Worm (Caenorhabditis elegans) whole organism, L1 larva: ENCODE measurements around the gene C18H2.5.
A peak's percentile ranks its signal among the peaks of the same experiment; 100 is the strongest.

Experiments
- C04F5.9 ChIP-seq: sonication (generic microtip); optimal IDR thresholded peaks from 2 replicates; lab custom pipeline; 2016; ENCODE audit warnings: missing genetic modification characterization, missing compliant biosample characterization
- C16A3.4 ChIP-seq: fragments of 150-350 bp; optimal IDR thresholded peaks from 2 replicates; lab custom pipeline; 2014; ENCODE audit warnings: missing biosample characterization, missing genetic modification characterization
- C34B4.2 ChIP-seq: sonication (generic microtip); optimal IDR thresholded peaks from 2 replicates; lab custom pipeline; 2017; ENCODE audit warnings: mild to moderate bottlenecking, missing genetic modification characterization, missing compliant biosample characterization
- F16B12.6 ChIP-seq: fragments of 150-350 bp; optimal IDR thresholded peaks from 2 replicates; lab custom pipeline; 2014; ENCODE audit warnings: missing biosample characterization, missing genetic modification characterization
- Y116A8C.19 ChIP-seq: sonication (generic microtip); optimal IDR thresholded peaks from 2 replicates; lab custom pipeline; 2016; ENCODE audit warnings: missing compliant biosample characterization, missing genetic modification characterization, borderline replicate concordance
- aha-1 ChIP-seq: fragments of 150-350 bp; optimal IDR thresholded peaks from 2 replicates; lab custom pipeline; 2014; ENCODE audit warnings: missing biosample characterization, missing genetic modification characterization
- alr-1 ChIP-seq: fragments of 200-800 bp; sonication (Bioruptor generic); optimal IDR thresholded peaks from 2 replicates; lab custom pipeline; 2018; ENCODE audit warnings: borderline replicate concordance, mild to moderate bottlenecking, missing genetic modification characterization, missing compliant biosample characterization
- aly-2 ChIP-seq: fragments of 150-350 bp; optimal IDR thresholded peaks from 2 replicates; lab custom pipeline; 2014; ENCODE audit warnings: missing biosample characterization, missing genetic modification characterization
- ama-1 ChIP-seq: fragments of 150-350 bp; optimal IDR thresholded peaks from 2 replicates; lab custom pipeline; 2014
- blmp-1 ChIP-seq: fragments of 150-350 bp; optimal IDR thresholded peaks from 2 replicates; lab custom pipeline; 2014; ENCODE audit warnings: missing biosample characterization, missing genetic modification characterization
- ceh-82 ChIP-seq, 3 experiments: fragments of 150-350 bp in 1 of 3; sonication (generic microtip) in 2 of 3; optimal IDR thresholded peaks; 2 replicates each; lab custom pipeline; 2014 to 2017; ENCODE audit warnings: missing biosample characterization in 3 of 3, missing genetic modification characterization in 3 of 3
- dpl-1 ChIP-seq, 3 experiments: fragments of 150-350 bp in 2 of 3; sonication (generic microtip) in 1 of 3; optimal IDR thresholded peaks; 2 replicates each; lab custom pipeline; 2014 to 2017; ENCODE audit warnings: missing biosample characterization in 3 of 3, missing genetic modification characterization in 3 of 3, missing genetic modification reagents in 3 of 3
- dsc-1 ChIP-seq: sonication (generic microtip); optimal IDR thresholded peaks from 2 replicates; lab custom pipeline; 2016; ENCODE audit warnings: mild to moderate bottlenecking, missing genetic modification characterization, missing compliant biosample characterization
- efl-1 ChIP-seq, 4 experiments: fragments of 150-350 bp; optimal IDR thresholded peaks in 3 of 4; peaks in 1 of 4; 1 replicate in 1 of 4; 2 replicates in 3 of 4; lab custom pipeline; 2014; ENCODE audit warnings: missing biosample characterization in 2 of 4, missing genetic modification characterization in 2 of 4, missing genetic modification reagents in 2 of 4
- egl-27 ChIP-seq, 2 experiments: fragments of 150-350 bp in 1 of 2; sonication (generic microtip); optimal IDR thresholded peaks; 3 replicates each; lab custom pipeline; 2017 to 2018; ENCODE audit warnings: missing biosample characterization in 2 of 2, missing genetic modification characterization in 2 of 2, missing genetic modification reagents in 2 of 2
- elt-2 ChIP-seq: sonication (generic microtip); optimal IDR thresholded peaks from 2 replicates; lab custom pipeline; 2016; ENCODE audit warnings: missing genetic modification characterization, mild to moderate bottlenecking, inconsistent platforms, missing compliant biosample characterization, missing genetic modification reagents
- fkh-10 ChIP-seq: sonication (generic microtip); optimal IDR thresholded peaks from 2 replicates; lab custom pipeline; 2017; ENCODE audit warnings: missing biosample characterization, missing genetic modification reagents, missing genetic modification characterization
- fkh-4 ChIP-seq: sonication (generic microtip); optimal IDR thresholded peaks from 2 replicates; lab custom pipeline; 2016; ENCODE audit warnings: missing compliant biosample characterization, missing genetic modification characterization, borderline replicate concordance
- fkh-8 ChIP-seq: sonication (generic microtip); optimal IDR thresholded peaks from 2 replicates; lab custom pipeline; 2016; ENCODE audit warnings: mild to moderate bottlenecking, missing genetic modification characterization, missing compliant biosample characterization
- fos-1 ChIP-seq: fragments of 150-350 bp; optimal IDR thresholded peaks from 2 replicates; lab custom pipeline; 2014; ENCODE audit warnings: missing biosample characterization, missing genetic modification characterization
- hlh-17 ChIP-seq: fragments of 200-800 bp; sonication (Bioruptor generic); optimal IDR thresholded peaks from 2 replicates; lab custom pipeline; 2018; ENCODE audit warnings: missing genetic modification characterization, mild to moderate bottlenecking, missing compliant biosample characterization, moderate library complexity, borderline replicate concordance
- hpl-2 ChIP-seq: fragments of 150-350 bp; optimal IDR thresholded peaks from 2 replicates; lab custom pipeline; 2014; ENCODE audit warnings: missing biosample characterization, missing genetic modification reagents, missing genetic modification characterization
- irx-1 ChIP-seq: sonication (generic microtip); optimal IDR thresholded peaks from 2 replicates; lab custom pipeline; 2016; ENCODE audit warnings: missing genetic modification characterization, missing compliant biosample characterization
- lin-14 ChIP-seq: fragments of 200-800 bp; sonication (Bioruptor generic); optimal IDR thresholded peaks from 2 replicates; lab custom pipeline; 2018; ENCODE audit warnings: mild to moderate bottlenecking, missing genetic modification characterization, moderate library complexity, missing compliant biosample characterization
- lin-15B ChIP-seq: fragments of 150-350 bp; sonication (generic microtip); optimal IDR thresholded peaks from 3 replicates; lab custom pipeline; 2014; ENCODE audit warnings: missing biosample characterization, missing genetic modification characterization
- lin-35 ChIP-seq, 2 experiments: fragments of 150-350 bp; optimal IDR thresholded peaks; 2 replicates each; lab custom pipeline; 2014; ENCODE audit warnings: missing biosample characterization in 2 of 2, missing genetic modification characterization in 2 of 2, missing genetic modification reagents in 2 of 2
- lin-39 ChIP-seq: fragments of 150-350 bp; optimal IDR thresholded peaks from 2 replicates; lab custom pipeline; 2014; ENCODE audit warnings: missing biosample characterization, missing genetic modification reagents, missing genetic modification characterization
- lir-3 ChIP-seq: sonication (generic microtip); optimal IDR thresholded peaks from 2 replicates; lab custom pipeline; 2016; ENCODE audit warnings: mild to moderate bottlenecking, missing genetic modification characterization, moderate library complexity, missing compliant biosample characterization; ENCODE audit not compliant: poor library complexity
- lsy-2 ChIP-seq, 2 experiments: fragments of 150-350 bp; optimal IDR thresholded peaks; 2 replicates each; lab custom pipeline; 2014; ENCODE audit warnings: missing biosample characterization in 2 of 2, missing genetic modification characterization in 2 of 2
- mab-9 ChIP-seq: fragments of 200-800 bp; sonication (Bioruptor generic); IDR thresholded peaks from 2 replicates; pipeline ENCODE4 v1.3.6; 2022; ENCODE audit warnings: missing genetic modification reagents, missing genetic modification characterization, missing compliant biosample characterization
- mdl-1 ChIP-seq, 2 experiments: fragments of 150-350 bp; optimal IDR thresholded peaks; 2 replicates each; lab custom pipeline; 2014 to 2017; ENCODE audit warnings: missing biosample characterization in 2 of 2, missing genetic modification characterization in 2 of 2, inconsistent platforms in 1 of 2
- mef-2 ChIP-seq: fragments of 150-350 bp; optimal IDR thresholded peaks from 2 replicates; lab custom pipeline; 2014; ENCODE audit warnings: missing biosample characterization, missing genetic modification characterization
- mep-1 ChIP-seq: fragments of 150-350 bp; optimal IDR thresholded peaks from 2 replicates; lab custom pipeline; 2014; ENCODE audit warnings: missing biosample characterization, missing genetic modification characterization
- nhr-11 ChIP-seq: fragments of 150-350 bp; optimal IDR thresholded peaks from 2 replicates; lab custom pipeline; 2014; ENCODE audit warnings: missing biosample characterization, missing genetic modification characterization
- nhr-19 ChIP-seq: fragments of 200-800 bp; sonication (Bioruptor generic); conservative IDR thresholded peaks from 2 replicates; pipeline ENCODE4 v1.3.6; 2022; ENCODE audit warnings: missing genetic modification characterization, missing compliant biosample characterization
- nhr-237 ChIP-seq: fragments of 150-350 bp; optimal IDR thresholded peaks from 2 replicates; lab custom pipeline; 2014; ENCODE audit warnings: missing biosample characterization, missing genetic modification characterization
- nhr-28 ChIP-seq: fragments of 150-350 bp; optimal IDR thresholded peaks from 2 replicates; lab custom pipeline; 2014; ENCODE audit warnings: missing biosample characterization, missing genetic modification characterization
- nhr-71 ChIP-seq: sonication (generic microtip); optimal IDR thresholded peaks from 2 replicates; lab custom pipeline; 2016; ENCODE audit warnings: mild to moderate bottlenecking, missing genetic modification characterization, moderate library complexity, missing compliant biosample characterization
- nhr-76 ChIP-seq: sonication (generic microtip); optimal IDR thresholded peaks from 2 replicates; lab custom pipeline; 2017; ENCODE audit warnings: missing biosample characterization, missing genetic modification characterization
- nhr-84 ChIP-seq: sonication (generic microtip); optimal IDR thresholded peaks from 2 replicates; lab custom pipeline; 2017; ENCODE audit warnings: missing biosample characterization, missing genetic modification characterization
- pax-3 ChIP-seq: fragments of 200-800 bp; sonication (Bioruptor generic); optimal IDR thresholded peaks from 2 replicates; lab custom pipeline; 2018; ENCODE audit warnings: mild to moderate bottlenecking, missing genetic modification characterization, moderate library complexity, missing compliant biosample characterization
- pqm-1 ChIP-seq: sonication (generic microtip); optimal IDR thresholded peaks from 3 replicates; lab custom pipeline; 2017; ENCODE audit warnings: missing biosample characterization, missing genetic modification characterization
- rnt-1 ChIP-seq: sonication (generic microtip); optimal IDR thresholded peaks from 2 replicates; lab custom pipeline; 2016; ENCODE audit warnings: mild to moderate bottlenecking, missing genetic modification characterization, moderate library complexity, missing compliant biosample characterization
- snpc-4 ChIP-seq: fragments of 150-350 bp; optimal IDR thresholded peaks from 2 replicates; lab custom pipeline; 2014; ENCODE audit warnings: missing biosample characterization, missing genetic modification characterization
- sox-4 ChIP-seq: sonication (generic microtip); optimal IDR thresholded peaks from 2 replicates; lab custom pipeline; 2016; ENCODE audit warnings: missing genetic modification characterization, missing compliant biosample characterization
- sptf-1 ChIP-seq: fragments of 150-350 bp; optimal IDR thresholded peaks from 2 replicates; lab custom pipeline; 2014; ENCODE audit warnings: missing biosample characterization, missing genetic modification characterization
- sup-37 ChIP-seq: fragments of 200-800 bp; sonication (Bioruptor generic); optimal IDR thresholded peaks from 2 replicates; lab custom pipeline; 2018; ENCODE audit warnings: mild to moderate bottlenecking, missing genetic modification characterization, missing compliant biosample characterization
- swsn-7 ChIP-seq: sonication (generic microtip); optimal IDR thresholded peaks from 2 replicates; lab custom pipeline; 2016; ENCODE audit warnings: missing genetic modification characterization, missing compliant biosample characterization
- tbx-2 ChIP-seq: sonication (generic microtip); optimal IDR thresholded peaks from 2 replicates; lab custom pipeline; 2016; ENCODE audit warnings: missing genetic modification characterization, missing compliant biosample characterization
- tlp-1 ChIP-seq: fragments of 150-350 bp; optimal IDR thresholded peaks from 2 replicates; lab custom pipeline; 2014; ENCODE audit warnings: missing biosample characterization, missing genetic modification characterization
- unc-130 ChIP-seq: fragments of 150-350 bp; optimal IDR thresholded peaks from 2 replicates; lab custom pipeline; 2017; ENCODE audit warnings: missing biosample characterization, missing genetic modification characterization, inconsistent platforms
- unc-30 ChIP-seq: sonication (generic microtip); optimal IDR thresholded peaks from 2 replicates; lab custom pipeline; 2017; ENCODE audit warnings: missing biosample characterization, missing genetic modification characterization
- unc-86 ChIP-seq: sonication (generic microtip); optimal IDR thresholded peaks from 2 replicates; lab custom pipeline; 2016; ENCODE audit warnings: missing genetic modification characterization, missing compliant biosample characterization
- ztf-4 ChIP-seq: fragments of 150-350 bp; optimal IDR thresholded peaks from 2 replicates; lab custom pipeline; 2014; ENCODE audit warnings: missing biosample characterization, missing genetic modification characterization

C18H2.5 gene

DNA sequence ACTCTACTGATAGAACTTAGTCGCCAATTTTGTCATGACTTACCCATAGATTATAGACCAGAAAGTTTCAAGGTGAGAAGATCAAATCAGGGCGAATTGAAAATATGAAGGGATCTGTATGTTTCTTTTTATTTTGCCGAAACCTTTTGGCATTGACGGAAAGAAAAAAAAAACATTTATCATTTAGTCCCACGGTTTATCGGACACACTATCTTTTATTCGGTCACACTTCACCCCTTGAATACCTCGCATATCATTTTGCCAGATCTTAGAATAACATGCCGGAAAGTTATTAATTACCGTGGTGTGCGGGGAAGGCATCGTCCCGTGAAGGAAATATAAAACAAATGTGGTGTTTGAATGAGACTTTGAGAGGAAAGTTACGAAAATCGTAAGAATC is 49.1 kb downstream of the C18H2.5 start:
- TF ChIP-seq blmp-1 (tag; lab: Kevin White, UChicago) (peak; percentile 60), unc-30 (tag; lab: Kevin White, UChicago) (no peak), C04F5.9 (tag; lab: Kevin White, UChicago) (no peak), swsn-7 (tag; lab: Kevin White, UChicago) (no peak), nhr-11 (tag; lab: Kevin White, UChicago) (no peak), unc-130 (tag; lab: Kevin White, UChicago) (no peak), pqm-1 (tag; lab: Kevin White, UChicago) (no peak), fkh-10 (GFP tag; lab: Kevin White, UChicago) (no peak), lsy-2 (tag; optimal IDR thresholded peaks at IDR 0.05; lab: Kevin White, UChicago) (no peak), rnt-1 (tag; lab: Kevin White, UChicago) (peak; percentile 38), lin-14 (GFP tag; lab: Kevin White, UChicago) (peak; percentile 81), efl-1 (optimal IDR thresholded peaks at IDR 0.05; lab: Kevin White, UChicago) (no peak), efl-1 (GFP tag; optimal IDR thresholded peaks at IDR 0.05 in 1 of 2; lab: Kevin White, UChicago) (peak in 1 of 2 experiments; percentile 40), hlh-17 (no peak), aly-2 (tag; lab: Kevin White, UChicago) (no peak), dsc-1 (no peak), unc-86 (no peak), mef-2 (tag; lab: Kevin White, UChicago) (no peak), lin-15B (tag; lab: Kevin White, UChicago) (no peak), sptf-1 (no peak), Y116A8C.19 (tag; lab: Kevin White, UChicago) (no peak), sox-4 (tag; lab: Kevin White, UChicago) (no peak), mab-9 (GFP tag; lab: Robert Waterston, UW) (no peak), snpc-4 (tag; lab: Kevin White, UChicago) (no peak), elt-2 (tag; lab: Kevin White, UChicago) (no peak), aha-1 (no peak), ztf-4 (no peak), mdl-1 (tag; optimal IDR thresholded peaks at IDR 0.05; lab: Kevin White, UChicago) (no peak), tlp-1 (no peak), nhr-28 (tag; lab: Kevin White, UChicago) (no peak), nhr-76 (tag; lab: Kevin White, UChicago) (no peak), alr-1 (no peak), lin-35 (GFP tag; optimal IDR thresholded peaks at IDR 0.05; lab: Kevin White, UChicago) (no peak), C34B4.2 (tag; lab: Kevin White, UChicago) (no peak), tbx-2 (no peak), hpl-2 (GFP tag; lab: Kevin White, UChicago) (no peak), dpl-1 (GFP tag; optimal IDR thresholded peaks at IDR 0.05; lab: Kevin White, UChicago) (peak in 1 of 3 experiments; percentile 11), F16B12.6 (tag; lab: Kevin White, UChicago) (no peak), nhr-71 (tag; lab: Kevin White, UChicago) (peak; percentile 61), nhr-84 (tag; lab: Kevin White, UChicago) (no peak), ceh-82 (tag; optimal IDR thresholded peaks at IDR 0.05; lab: Kevin White, UChicago) (no peak), lin-39 (tag; lab: Kevin White, UChicago) (peak; percentile 24), irx-1 (tag; lab: Kevin White, UChicago) (no peak), sup-37 (no peak), egl-27 (tag; optimal IDR thresholded peaks at IDR 0.05; lab: Kevin White, UChicago) (no peak), pax-3 (no peak), mep-1 (tag; lab: Kevin White, UChicago) (peak; percentile 37), nhr-237 (tag; lab: Kevin White, UChicago) (no peak), nhr-19 (GFP tag; lab: Robert Waterston, UW) (0 out of 2 replicates have a peak, but pooled peaks have one; percentile 2), fkh-4 (tag; lab: Kevin White, UChicago) (no peak), lir-3 (tag; lab: Kevin White, UChicago) (no peak), fkh-8 (tag; lab: Kevin White, UChicago) (no peak), fos-1 (tag; lab: Kevin White, UChicago) (no peak), ama-1 (no peak), C16A3.4 (no peak)
